Fruit fly (Drosophila melanogaster) whole organism, prepupa: ENCODE data around the gene CG32599.

Experiments used
- CG10631 ChIP-seq: fragments of 200-800 bp; sonication (Bioruptor generic); optimal IDR thresholded peaks from 2 replicates; lab custom pipeline; 2016; ENCODE audit warnings: missing biosample characterization, missing genetic modification characterization
- CG10669 ChIP-seq: fragments of 200-800 bp; sonication (Bioruptor generic); optimal IDR thresholded peaks from 3 replicates; lab custom pipeline; 2018; ENCODE audit warnings: missing biosample characterization, mild to moderate bottlenecking, missing genetic modification characterization, moderate library complexity
- CG11902 ChIP-seq: fragments of 200-800 bp; sonication (Bioruptor generic); optimal IDR thresholded peaks from 3 replicates; lab custom pipeline; 2016; ENCODE audit warnings: missing biosample characterization, missing genetic modification characterization
- CG15336 ChIP-seq: fragments of 200-800 bp; sonication (Bioruptor generic); IDR thresholded peaks from 2 replicates; pipeline ENCODE4 v1.3.6; 2022; ENCODE audit warnings: missing biosample characterization, missing genetic modification characterization
- CG16779 ChIP-seq: fragments of 200-800 bp; sonication (Bioruptor generic); optimal IDR thresholded peaks from 3 replicates; lab custom pipeline; 2017; ENCODE audit warnings: missing biosample characterization, mild to moderate bottlenecking, missing genetic modification characterization
- CG3032 ChIP-seq: fragments of 200-800 bp; optimal IDR thresholded peaks from 2 replicates; lab custom pipeline; 2019; ENCODE audit warnings: missing biosample characterization, mild to moderate bottlenecking, missing genetic modification characterization, moderate library complexity
- CG31627 ChIP-seq: fragments of 200-800 bp; sonication (Bioruptor generic); optimal IDR thresholded peaks from 3 replicates; lab custom pipeline; 2016; ENCODE audit warnings: missing biosample characterization, missing genetic modification characterization
- CG32006 ChIP-seq: fragments of 200-800 bp; sonication (Bioruptor generic); optimal IDR thresholded peaks from 3 replicates; lab custom pipeline; 2017; ENCODE audit warnings: missing biosample characterization, mild to moderate bottlenecking, missing genetic modification characterization
- CG4318 ChIP-seq: fragments of 200-800 bp; sonication (Bioruptor generic); optimal IDR thresholded peaks from 3 replicates; lab custom pipeline; 2017; ENCODE audit warnings: missing biosample characterization, mild to moderate bottlenecking, missing genetic modification characterization
- CG6792 ChIP-seq: fragments of 200-800 bp; sonication (Bioruptor generic); optimal IDR thresholded peaks from 3 replicates; lab custom pipeline; 2016; ENCODE audit warnings: missing biosample characterization, missing genetic modification characterization
- CG6808 ChIP-seq: fragments of 200-800 bp; sonication (Bioruptor generic); optimal IDR thresholded peaks from 3 replicates; lab custom pipeline; 2017; ENCODE audit warnings: missing biosample characterization, missing genetic modification characterization, mild to moderate bottlenecking, moderate library complexity, missing genetic modification reagents
- CG6854 ChIP-seq: fragments of 200-800 bp; sonication (Bioruptor generic); optimal IDR thresholded peaks from 2 replicates; lab custom pipeline; 2017; ENCODE audit warnings: missing biosample characterization, mild to moderate bottlenecking, missing genetic modification characterization
- CG7368 ChIP-seq: fragments of 200-800 bp; sonication (Bioruptor generic); optimal IDR thresholded peaks from 3 replicates; lab custom pipeline; 2016; ENCODE audit warnings: missing biosample characterization, missing genetic modification characterization
- CG8119 ChIP-seq: fragments of 200-800 bp; sonication (Bioruptor generic); IDR thresholded peaks from 3 replicates; pipeline ENCODE4 v1.3.6; 2022; ENCODE audit warnings: missing biosample characterization, missing genetic modification characterization
- CG8319 ChIP-seq: fragments of 200-800 bp; sonication (Bioruptor generic); optimal IDR thresholded peaks from 3 replicates; lab custom pipeline; 2016; ENCODE audit warnings: missing biosample characterization, missing genetic modification characterization
- CG8632 ChIP-seq: fragments of 200-800 bp; sonication (Bioruptor generic); optimal IDR thresholded peaks from 3 replicates; lab custom pipeline; 2016; ENCODE audit warnings: missing biosample characterization, missing genetic modification characterization
- CG9139 ChIP-seq: fragments of 200-800 bp; sonication (Bioruptor generic); optimal IDR thresholded peaks from 3 replicates; lab custom pipeline; 2017; ENCODE audit warnings: missing biosample characterization, mild to moderate bottlenecking, missing genetic modification characterization
- Eip75B ChIP-seq: fragments of 200-800 bp; sonication (Bioruptor generic); optimal IDR thresholded peaks from 3 replicates; lab custom pipeline; 2016; ENCODE audit warnings: missing biosample characterization, missing genetic modification characterization
- Eip78C ChIP-seq: fragments of 200-800 bp; sonication (Bioruptor generic); peaks from one replicate; lab custom pipeline; 2016; ENCODE audit warnings: missing biosample characterization, missing genetic modification characterization
- Eip93F ChIP-seq: fragments of 200-800 bp; sonication (Bioruptor generic); optimal IDR thresholded peaks from 2 replicates; lab custom pipeline; 2016; ENCODE audit warnings: missing biosample characterization, mild to moderate bottlenecking, missing genetic modification characterization
- Ets21C ChIP-seq: fragments of 200-800 bp; sonication (Bioruptor generic); optimal IDR thresholded peaks from 3 replicates; lab custom pipeline; 2016; ENCODE audit warnings: missing biosample characterization, missing genetic modification characterization
- Ets96B ChIP-seq: fragments of 200-800 bp; optimal IDR thresholded peaks from 2 replicates; lab custom pipeline; 2019; ENCODE audit warnings: missing biosample characterization, mild to moderate bottlenecking, missing genetic modification characterization, moderate library complexity
- Hr39 ChIP-seq: fragments of 200-800 bp; sonication (Bioruptor generic); optimal IDR thresholded peaks from 2 replicates; lab custom pipeline; 2016; ENCODE audit warnings: missing biosample characterization, missing genetic modification characterization
- Hr4 ChIP-seq: fragments of 200-800 bp; sonication (Bioruptor generic); optimal IDR thresholded peaks from 3 replicates; lab custom pipeline; 2016; ENCODE audit warnings: missing biosample characterization, missing genetic modification characterization
- Lpt ChIP-seq: fragments of 200-800 bp; sonication (Bioruptor generic); optimal IDR thresholded peaks from 3 replicates; lab custom pipeline; 2016; ENCODE audit warnings: missing biosample characterization, missing genetic modification characterization
- Met ChIP-seq: fragments of 200-800 bp; sonication (Bioruptor generic); optimal IDR thresholded peaks from 3 replicates; lab custom pipeline; 2016; ENCODE audit warnings: missing biosample characterization, missing genetic modification characterization
- OdsH ChIP-seq: fragments of 200-800 bp; sonication (Bioruptor generic); optimal IDR thresholded peaks from 3 replicates; lab custom pipeline; 2016; ENCODE audit warnings: missing biosample characterization, missing genetic modification characterization
- Smox ChIP-seq: fragments of 200-800 bp; sonication (Bioruptor generic); optimal IDR thresholded peaks from 3 replicates; lab custom pipeline; 2016; ENCODE audit warnings: missing biosample characterization, missing genetic modification characterization
- Sox14 ChIP-seq: fragments of 200-800 bp; sonication (Bioruptor generic); optimal IDR thresholded peaks from 3 replicates; lab custom pipeline; 2016; ENCODE audit warnings: missing biosample characterization, missing genetic modification characterization
- Sox15 ChIP-seq: fragments of 200-800 bp; sonication (Bioruptor generic); optimal IDR thresholded peaks from 3 replicates; lab custom pipeline; 2016; ENCODE audit warnings: missing biosample characterization, missing genetic modification characterization
- achi ChIP-seq: fragments of 200-800 bp; sonication (Bioruptor generic); optimal IDR thresholded peaks from 3 replicates; lab custom pipeline; 2016; ENCODE audit warnings: missing biosample characterization, missing genetic modification characterization
- acj6 ChIP-seq: fragments of 200-800 bp; sonication (Bioruptor generic); optimal IDR thresholded peaks from 3 replicates; lab custom pipeline; 2016; ENCODE audit warnings: missing biosample characterization, missing genetic modification characterization
- cyc ChIP-seq: fragments of 200-800 bp; sonication (Bioruptor generic); optimal IDR thresholded peaks from 3 replicates; lab custom pipeline; 2016; ENCODE audit warnings: missing biosample characterization, missing genetic modification characterization
- dac ChIP-seq: fragments of 200-800 bp; sonication (Bioruptor generic); optimal IDR thresholded peaks from 2 replicates; lab custom pipeline; 2017; ENCODE audit warnings: missing biosample characterization, mild to moderate bottlenecking, missing genetic modification characterization
- dsx ChIP-seq: fragments of 200-800 bp; optimal IDR thresholded peaks from 3 replicates; lab custom pipeline; 2019; ENCODE audit warnings: missing biosample characterization, mild to moderate bottlenecking, missing genetic modification characterization, moderate library complexity; ENCODE audit not compliant: poor library complexity, severe bottlenecking
- eg ChIP-seq: fragments of 200-800 bp; sonication (Bioruptor generic); IDR thresholded peaks from 3 replicates; pipeline ENCODE4 v1.3.6; 2022; ENCODE audit warnings: missing biosample characterization, missing genetic modification characterization
- esn ChIP-seq: fragments of 200-800 bp; sonication (Bioruptor generic); optimal IDR thresholded peaks from 2 replicates; lab custom pipeline; 2016; ENCODE audit warnings: missing biosample characterization, mild to moderate bottlenecking, missing genetic modification characterization, moderate library complexity
- fd59A ChIP-seq: fragments of 200-800 bp; sonication (Bioruptor generic); optimal IDR thresholded peaks from 2 replicates; lab custom pipeline; 2017; ENCODE audit warnings: missing biosample characterization, mild to moderate bottlenecking, missing genetic modification characterization, missing genetic modification reagents
- fkh ChIP-seq: fragments of 200-800 bp; sonication (Bioruptor generic); optimal IDR thresholded peaks from 3 replicates; lab custom pipeline; 2017; ENCODE audit warnings: missing biosample characterization, mild to moderate bottlenecking, missing genetic modification characterization, moderate library complexity
- lz ChIP-seq: fragments of 200-800 bp; sonication (Bioruptor generic); optimal IDR thresholded peaks from 3 replicates; lab custom pipeline; 2016; ENCODE audit warnings: missing biosample characterization, missing genetic modification characterization
- net ChIP-seq: fragments of 200-800 bp; sonication (Bioruptor generic); optimal IDR thresholded peaks from 3 replicates; lab custom pipeline; 2016; ENCODE audit warnings: missing biosample characterization, missing genetic modification characterization
- salr ChIP-seq, 2 experiments: fragments of 200-800 bp; sonication (Bioruptor generic); optimal IDR thresholded peaks; 3 replicates each; lab custom pipeline; 2016 to 2018; ENCODE audit warnings: missing biosample characterization in 2 of 2, missing genetic modification characterization in 2 of 2, mild to moderate bottlenecking in 1 of 2
- spab ChIP-seq: fragments of 200-800 bp; sonication (Bioruptor generic); optimal IDR thresholded peaks from 2 replicates; lab custom pipeline; 2017; ENCODE audit warnings: missing biosample characterization, mild to moderate bottlenecking, missing genetic modification characterization, missing genetic modification reagents
- ss ChIP-seq, 2 experiments: fragments of 200-800 bp; sonication (Bioruptor generic); optimal IDR thresholded peaks; 2 replicates in 1 of 2; 3 replicates in 1 of 2; lab custom pipeline; 2017 to 2018; ENCODE audit warnings: mild to moderate bottlenecking in 2 of 2, missing biosample characterization in 2 of 2, missing genetic modification characterization in 2 of 2, moderate library complexity in 1 of 2
- svp ChIP-seq: fragments of 200-800 bp; sonication (Bioruptor generic); peaks from one replicate; lab custom pipeline; 2016; ENCODE audit warnings: missing biosample characterization, missing genetic modification characterization
- topi ChIP-seq: fragments of 200-800 bp; sonication (Bioruptor generic); optimal IDR thresholded peaks from 3 replicates; lab custom pipeline; 2016; ENCODE audit warnings: missing biosample characterization, missing genetic modification characterization

CG32599 gene

dm6 chrX:14215834-14216233, 27.7 kb upstream of the CG32599 start (continued):
- TF ChIP-seq Ets96B (tag; lab: Kevin White, UChicago) (peak; percentile 10), dsx (no peak), CG32006 (GFP tag; lab: Kevin White, UChicago) (peak; percentile 38), CG9139 (no peak), Eip78C (GFP tag; lab: Kevin White, UChicago) (peak; percentile 66), CG10669 (GFP tag; lab: Kevin White, UChicago) (no peak), CG8119 (GFP tag; lab: Robert Waterston, UW) (no peak), esn (no peak), Eip75B (GFP tag; lab: Kevin White, UChicago) (no peak), cyc (GFP tag; lab: Kevin White, UChicago) (no peak), Sox14 (GFP tag; lab: Kevin White, UChicago) (no peak), spab (GFP tag; lab: Kevin White, UChicago) (no peak), Ets21C (GFP tag; lab: Kevin White, UChicago) (peak; percentile 6), CG15336 (GFP tag; lab: Robert Waterston, UW) (no peak), Sox15 (no peak), svp (peak; percentile 80), lz (GFP tag; lab: Kevin White, UChicago) (peak; percentile 14), Smox (GFP tag; lab: Kevin White, UChicago) (peak; percentile 9), CG31627 (GFP tag; lab: Kevin White, UChicago) (peak; percentile 16), acj6 (GFP tag; lab: Kevin White, UChicago) (no peak), salr (GFP tag; optimal IDR thresholded peaks at IDR 0.05; lab: Kevin White, UChicago) (no peak), CG16779 (tag; lab: Kevin White, UChicago) (no peak), CG3032 (tag; lab: Kevin White, UChicago) (peak; percentile 41)
- TF ChIP-seq, all 60 proteins: peak for 16

dm6 chrX:14216844-14217243, 26.6 kb upstream of the CG32599 start:
- TF ChIP-seq CG10631 (GFP tag; lab: Kevin White, UChicago) (peak; percentile 23), CG32006 (GFP tag; lab: Kevin White, UChicago) (peak; percentile 43), CG4318 (no peak), achi (no peak), fkh (no peak), CG11902 (GFP tag; lab: Kevin White, UChicago) (no peak), svp (peak; percentile 61), Lpt (GFP tag; lab: Kevin White, UChicago) (no peak), CG8319 (no peak), Hr39 (GFP tag; lab: Kevin White, UChicago) (no peak), CG15336 (GFP tag; lab: Robert Waterston, UW) (no peak), net (GFP tag; lab: Kevin White, UChicago) (no peak), Met (GFP tag; lab: Kevin White, UChicago) (no peak), CG6854 (no peak), eg (GFP tag; lab: Robert Waterston, UW) (no peak), fd59A (GFP tag; lab: Kevin White, UChicago) (no peak), Eip78C (GFP tag; lab: Kevin White, UChicago) (peak; percentile 74)

DNA sequence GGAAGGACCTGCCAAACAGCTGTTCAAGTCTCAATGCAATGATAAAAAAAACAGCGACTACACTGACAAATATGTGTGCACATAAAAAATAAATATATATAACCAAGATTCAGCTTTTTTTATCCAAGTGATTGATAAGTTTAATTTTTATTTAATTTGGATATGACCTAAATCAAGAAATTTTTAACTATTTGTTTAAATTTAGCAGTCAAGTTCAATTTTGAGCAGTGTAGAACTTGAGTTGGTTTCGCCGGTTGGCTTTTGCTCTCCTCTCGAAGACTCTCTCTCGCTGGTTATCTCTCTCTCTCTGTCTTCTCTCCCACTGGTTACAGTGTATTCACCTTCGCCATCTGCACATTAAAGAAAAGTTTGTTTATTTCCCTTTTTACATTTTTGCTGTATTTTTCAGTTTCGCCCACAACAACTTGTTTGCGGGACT, 25.4 kb upstream of the CG32599 start:
- peak; percentile 99 for TF ChIP-seq Eip78C (GFP tag; lab: Kevin White, UChicago)
- peak; percentile 97 for TF ChIP-seq CG6792 (GFP tag; lab: Kevin White, UChicago)
- peak; percentile 97 for TF ChIP-seq cyc (GFP tag; lab: Kevin White, UChicago)
- peak; percentile 96 for TF ChIP-seq CG10669 (GFP tag; lab: Kevin White, UChicago)
- TF ChIP-seq esn = peak; percentile 98
- TF ChIP-seq CG8632 = peak; percentile 98
- peak; percentile 92 for TF ChIP-seq Hr39 (GFP tag; lab: Kevin White, UChicago)
- TF ChIP-seq OdsH (GFP tag; lab: Kevin White, UChicago) = peak; percentile 97
- peak; percentile 97 for TF ChIP-seq Ets96B (tag; lab: Kevin White, UChicago)
- TF ChIP-seq CG6808 (GFP tag; lab: Kevin White, UChicago) = peak; percentile 97
- TF ChIP-seq CG32006 (GFP tag; lab: Kevin White, UChicago) = peak; percentile 95
- TF ChIP-seq CG7368 (GFP tag; lab: Kevin White, UChicago) = peak; percentile 96
- TF ChIP-seq Eip93F = peak; percentile 87
- peak; percentile 94 for TF ChIP-seq Hr4 (GFP tag; lab: Kevin White, UChicago)
- peak; percentile 94 for TF ChIP-seq Sox15
- TF ChIP-seq fd59A (GFP tag; lab: Kevin White, UChicago) = peak; percentile 93
- TF ChIP-seq CG10631 (GFP tag; lab: Kevin White, UChicago) = peak; percentile 97
- TF ChIP-seq CG11902 (GFP tag; lab: Kevin White, UChicago) = peak; percentile 91
- peak; percentile 96 for TF ChIP-seq achi
- TF ChIP-seq topi (GFP tag; lab: Kevin White, UChicago) = peak; percentile 98
- TF ChIP-seq ss (GFP tag; optimal IDR thresholded peaks at IDR 0.05; lab: Kevin White, UChicago) = peak; percentile 97 to 98
- peak; percentile 89 for TF ChIP-seq CG4318
- peak; percentile 98 for TF ChIP-seq CG3032 (tag; lab: Kevin White, UChicago)
- peak; percentile 98 for TF ChIP-seq CG8119 (GFP tag; lab: Robert Waterston, UW)
- TF ChIP-seq Lpt (GFP tag; lab: Kevin White, UChicago) = peak; percentile 96
- TF ChIP-seq CG8319 = peak; percentile 95
- TF ChIP-seq dac (GFP tag; lab: Kevin White, UChicago) = peak; percentile 84
